Fruit fly (Drosophila melanogaster) whole organism, embryonic: ENCODE measurements around the gene Mst89B.

ENCODE experiments used
- ATbp ChIP-seq: fragments of 200-800 bp; sonication (Bioruptor generic); optimal IDR thresholded peaks from 2 replicates; lab custom pipeline; 2017; ENCODE audit warnings: missing biosample characterization, mild to moderate bottlenecking, missing genetic modification characterization, missing genetic modification reagents
- B-H1 ChIP-seq: fragments of 200-800 bp; sonication (Bioruptor generic); IDR thresholded peaks from 3 replicates; pipeline ENCODE4 v1.3.6; 2022; ENCODE audit warnings: missing biosample characterization, missing genetic modification characterization
- Bgb ChIP-seq: fragments of 200-800 bp; sonication (Bioruptor generic); IDR thresholded peaks from 2 replicates; pipeline ENCODE4 v1.3.6; 2022; ENCODE audit warnings: missing biosample characterization, missing genetic modification characterization; ENCODE audit not compliant: partially characterized antibody
- CG10267 ChIP-seq: fragments of 200-800 bp; sonication (Bioruptor generic); optimal IDR thresholded peaks from 2 replicates; lab custom pipeline; 2018; ENCODE audit warnings: missing biosample characterization, mild to moderate bottlenecking, missing genetic modification characterization, moderate library complexity
- CG12104 ChIP-seq: fragments of 200-800 bp; sonication (Bioruptor generic); optimal IDR thresholded peaks from 3 replicates; lab custom pipeline; 2016; ENCODE audit warnings: missing biosample characterization, missing genetic modification characterization
- CG1233 ChIP-seq: fragments of 200-800 bp; sonication (Bioruptor generic); optimal IDR thresholded peaks from 4 replicates; lab custom pipeline; 2018; ENCODE audit warnings: missing biosample characterization, mild to moderate bottlenecking, missing genetic modification characterization
- CG12659 ChIP-seq: fragments of 200-800 bp; sonication (Bioruptor generic); optimal IDR thresholded peaks from 3 replicates; lab custom pipeline; 2017; ENCODE audit warnings: mild to moderate bottlenecking, missing biosample characterization, missing genetic modification reagents, missing genetic modification characterization
- CG12769 ChIP-seq: fragments of 200-800 bp; sonication (Bioruptor generic); optimal IDR thresholded peaks from 2 replicates; lab custom pipeline; 2019; ENCODE audit warnings: missing biosample characterization, mild to moderate bottlenecking, missing genetic modification characterization, moderate library complexity
- CG13624 ChIP-seq: fragments of 200-800 bp; sonication (Bioruptor generic); optimal IDR thresholded peaks from 2 replicates; lab custom pipeline; 2016; ENCODE audit warnings: missing biosample characterization, missing genetic modification characterization
- CG13894 ChIP-seq: fragments of 200-800 bp; sonication (Bioruptor generic); optimal IDR thresholded peaks from 3 replicates; lab custom pipeline; 2018; ENCODE audit warnings: missing biosample characterization, mild to moderate bottlenecking, missing genetic modification characterization, moderate library complexity
- CG1647 ChIP-seq: fragments of 200-800 bp; sonication (Bioruptor generic); optimal IDR thresholded peaks from 3 replicates; lab custom pipeline; 2016; ENCODE audit warnings: missing biosample characterization, missing genetic modification characterization
- CG16863 ChIP-seq: fragments of 200-800 bp; sonication (Bioruptor generic); optimal IDR thresholded peaks from 3 replicates; lab custom pipeline; 2016; ENCODE audit warnings: missing biosample characterization, missing genetic modification characterization
- CG18476 ChIP-seq: fragments of 200-800 bp; sonication (Bioruptor generic); optimal IDR thresholded peaks from 2 replicates; lab custom pipeline; 2016; ENCODE audit warnings: missing biosample characterization, mild to moderate bottlenecking, missing genetic modification characterization
- CG18619 ChIP-seq: fragments of 200-800 bp; sonication (Bioruptor generic); optimal IDR thresholded peaks from 3 replicates; lab custom pipeline; 2017; ENCODE audit warnings: missing biosample characterization, mild to moderate bottlenecking, missing genetic modification characterization
- CG2712 ChIP-seq: fragments of 200-800 bp; optimal IDR thresholded peaks from 3 replicates; lab custom pipeline; 2019; ENCODE audit warnings: missing biosample characterization, mild to moderate bottlenecking, missing genetic modification characterization, moderate library complexity
- CG3281 ChIP-seq: fragments of 200-800 bp; sonication (Bioruptor generic); optimal IDR thresholded peaks from 3 replicates; lab custom pipeline; 2017; ENCODE audit warnings: missing biosample characterization, mild to moderate bottlenecking, missing genetic modification characterization
- CG34376 ChIP-seq: fragments of 200-800 bp; sonication (Bioruptor generic); optimal IDR thresholded peaks from 2 replicates; lab custom pipeline; 2018; ENCODE audit warnings: missing biosample characterization, mild to moderate bottlenecking, missing genetic modification characterization
- CG6689 ChIP-seq: fragments of 200-800 bp; sonication (Bioruptor generic); IDR thresholded peaks from 2 replicates; pipeline ENCODE4 v1.3.6; 2022; ENCODE audit warnings: missing biosample characterization, missing genetic modification characterization
- CG7357 ChIP-seq: fragments of 200-800 bp; sonication (Bioruptor generic); IDR thresholded peaks from 3 replicates; pipeline ENCODE4 v1.3.6; 2022; ENCODE audit warnings: missing biosample characterization, missing genetic modification characterization
- CG8388 ChIP-seq: fragments of 200-800 bp; sonication (Bioruptor generic); optimal IDR thresholded peaks from 2 replicates; lab custom pipeline; 2019; ENCODE audit warnings: missing biosample characterization, mild to moderate bottlenecking, missing genetic modification characterization, moderate library complexity
- CoRest ChIP-seq: fragments of 200-800 bp; sonication (Bioruptor generic); optimal IDR thresholded peaks from 3 replicates; lab custom pipeline; 2018; ENCODE audit warnings: missing biosample characterization, mild to moderate bottlenecking, missing genetic modification characterization, moderate library complexity
- Dad ChIP-seq: fragments of 200-800 bp; sonication (Bioruptor generic); optimal IDR thresholded peaks from 3 replicates; lab custom pipeline; 2016; ENCODE audit warnings: missing biosample characterization, missing genetic modification characterization
- Deaf1 ChIP-seq: fragments of 200-800 bp; optimal IDR thresholded peaks from 3 replicates; lab custom pipeline; 2019; ENCODE audit warnings: missing biosample characterization, mild to moderate bottlenecking, missing genetic modification characterization, moderate library complexity
- Ets97D ChIP-seq: fragments of 200-800 bp; sonication (Bioruptor generic); optimal IDR thresholded peaks from 3 replicates; lab custom pipeline; 2016; ENCODE audit warnings: missing biosample characterization, missing genetic modification characterization
- Gug ChIP-seq: fragments of 200-800 bp; sonication (Bioruptor generic); IDR thresholded peaks from 4 replicates; pipeline ENCODE4 v1.3.6; 2022; ENCODE audit warnings: missing biosample characterization, missing genetic modification characterization
- HLHmδ ChIP-seq: fragments of 200-800 bp; sonication (Bioruptor generic); optimal IDR thresholded peaks from 2 replicates; lab custom pipeline; 2018; ENCODE audit warnings: missing biosample characterization, mild to moderate bottlenecking, missing genetic modification characterization, moderate library complexity
- Hr3 ChIP-seq: fragments of 200-800 bp; sonication (Bioruptor generic); optimal IDR thresholded peaks from 3 replicates; lab custom pipeline; 2016; ENCODE audit warnings: missing biosample characterization, missing genetic modification characterization
- Hsf ChIP-seq: fragments of 200-800 bp; sonication (Bioruptor generic); optimal IDR thresholded peaks from 3 replicates; lab custom pipeline; 2016; ENCODE audit warnings: missing biosample characterization, missing genetic modification characterization
- Max ChIP-seq: fragments of 200-800 bp; sonication (Bioruptor generic); optimal IDR thresholded peaks from 2 replicates; lab custom pipeline; 2016; ENCODE audit warnings: missing biosample characterization, mild to moderate bottlenecking, missing genetic modification characterization
- Med ChIP-seq: fragments of 200-800 bp; sonication (Bioruptor generic); peaks from one replicate; lab custom pipeline; 2016; ENCODE audit warnings: missing biosample characterization, missing genetic modification characterization, mild to moderate bottlenecking, inconsistent platforms, moderate library complexity
- NfI ChIP-seq: fragments of 200-800 bp; sonication (Bioruptor generic); optimal IDR thresholded peaks from 3 replicates; lab custom pipeline; 2018; ENCODE audit warnings: missing biosample characterization, mild to moderate bottlenecking, missing genetic modification characterization, moderate library complexity
- Pdp1 ChIP-seq, 2 experiments: fragments of 200-800 bp; sonication (Bioruptor generic); optimal IDR thresholded peaks; 3 replicates each; lab custom pipeline; 2016; ENCODE audit warnings: missing biosample characterization in 2 of 2, missing genetic modification characterization in 2 of 2, mild to moderate bottlenecking in 1 of 2, moderate library complexity in 1 of 2
- Stat92E ChIP-seq, 3 experiments: fragments of >200 bp in 2 of 3; fragments of 200-800 bp in 1 of 3; sonication (Bioruptor generic) in 1 of 3; optimal IDR thresholded peaks; 2 replicates each; lab custom pipeline; 2017 to 2019; ENCODE audit warnings: missing biosample characterization in 3 of 3, missing genetic modification characterization in 3 of 3, mild to moderate bottlenecking in 1 of 3, moderate library complexity in 1 of 3
- Vsx1 ChIP-seq: fragments of 200-800 bp; sonication (Bioruptor generic); optimal IDR thresholded peaks from 2 replicates; lab custom pipeline; 2017; ENCODE audit warnings: missing biosample characterization, mild to moderate bottlenecking, missing genetic modification characterization, missing genetic modification reagents
- amos ChIP-seq: fragments of 200-800 bp; sonication (Bioruptor generic); IDR thresholded peaks from 2 replicates; pipeline ENCODE4 v1.3.6; 2022; ENCODE audit warnings: missing biosample characterization, missing genetic modification characterization; ENCODE audit not compliant: partially characterized antibody
- bsh ChIP-seq, 2 experiments: fragments of 200-800 bp; sonication (Bioruptor generic); optimal IDR thresholded peaks; 2 replicates each; lab custom pipeline; 2017 to 2018; ENCODE audit warnings: mild to moderate bottlenecking in 2 of 2, missing biosample characterization in 2 of 2, missing genetic modification characterization in 2 of 2, moderate library complexity in 1 of 2
- dmrt11E ChIP-seq: fragments of 200-800 bp; sonication (Bioruptor generic); optimal IDR thresholded peaks from 3 replicates; lab custom pipeline; 2018; ENCODE audit warnings: missing biosample characterization, mild to moderate bottlenecking, missing genetic modification characterization, moderate library complexity
- ems ChIP-seq: fragments of 200-800 bp; sonication (Bioruptor generic); optimal IDR thresholded peaks from 3 replicates; lab custom pipeline; 2016; ENCODE audit warnings: missing biosample characterization, missing genetic modification characterization
- exex ChIP-seq: fragments of 200-800 bp; sonication (Bioruptor generic); optimal IDR thresholded peaks from 4 replicates; lab custom pipeline; 2018; ENCODE audit warnings: missing biosample characterization, mild to moderate bottlenecking, missing genetic modification characterization, moderate library complexity
- fd96Cb ChIP-seq: fragments of 200-800 bp; sonication (Bioruptor generic); optimal IDR thresholded peaks from 2 replicates; lab custom pipeline; 2018; ENCODE audit warnings: missing biosample characterization, mild to moderate bottlenecking, missing genetic modification characterization, moderate library complexity
- gro ChIP-seq: fragments of 200-800 bp; sonication (Bioruptor generic); optimal IDR thresholded peaks from 2 replicates; lab custom pipeline; 2016; ENCODE audit warnings: missing biosample characterization, missing genetic modification characterization
- lilli ChIP-seq: fragments of 200-800 bp; sonication (Bioruptor generic); optimal IDR thresholded peaks from 3 replicates; lab custom pipeline; 2016; ENCODE audit warnings: missing biosample characterization, missing genetic modification characterization
- odd ChIP-seq: fragments of 200-800 bp; sonication (Bioruptor generic); optimal IDR thresholded peaks from 2 replicates; lab custom pipeline; 2017; ENCODE audit warnings: missing biosample characterization, mild to moderate bottlenecking, missing genetic modification characterization
- pnt ChIP-seq: fragments of 200-800 bp; sonication (Bioruptor generic); optimal IDR thresholded peaks from 3 replicates; lab custom pipeline; 2016; ENCODE audit warnings: missing biosample characterization, missing genetic modification characterization
- schlank ChIP-seq: fragments of 200-800 bp; sonication (Bioruptor generic); optimal IDR thresholded peaks from 2 replicates; lab custom pipeline; 2018; ENCODE audit warnings: missing biosample characterization, mild to moderate bottlenecking, missing genetic modification characterization
- sug ChIP-seq: fragments of 200-800 bp; optimal IDR thresholded peaks from 2 replicates; lab custom pipeline; 2019; ENCODE audit warnings: missing biosample characterization, mild to moderate bottlenecking, missing genetic modification characterization, moderate library complexity
- tio ChIP-seq: fragments of 200-800 bp; sonication (Bioruptor generic); optimal IDR thresholded peaks from 2 replicates; lab custom pipeline; 2017; ENCODE audit warnings: missing biosample characterization, missing genetic modification characterization, inconsistent platforms
- zf30C ChIP-seq: fragments of 200-800 bp; sonication (Bioruptor generic); optimal IDR thresholded peaks from 3 replicates; lab custom pipeline; 2018; ENCODE audit warnings: missing biosample characterization, mild to moderate bottlenecking, missing genetic modification characterization

Gene Mst89B

dm6 chr3R:16234745-16235149 is 32.1 kb upstream of the Mst89B start (continued):
- TF ChIP-seq bsh (GFP tag; optimal IDR thresholded peaks at IDR 0.05; lab: Kevin White, UChicago) = peak; percentile 33 to 79
- peak; percentile 52 for TF ChIP-seq CG3281 (GFP tag; lab: Kevin White, UChicago)
- TF ChIP-seq ATbp (GFP tag; lab: Kevin White, UChicago) = peak; percentile 29
- peak; percentile 26 for TF ChIP-seq CG8388 (GFP tag; lab: Kevin White, UChicago)
- peak; percentile 37 for TF ChIP-seq odd (GFP tag; lab: Kevin White, UChicago)
- TF ChIP-seq amos = no peak
- TF ChIP-seq CG12659 (GFP tag; lab: Kevin White, UChicago) = peak; percentile 10
- TF ChIP-seq Hsf (GFP tag; lab: Kevin White, UChicago) = peak; percentile 34
- no peak for TF ChIP-seq Deaf1 (tag; lab: Kevin White, UChicago)
- TF ChIP-seq CG1647 (GFP tag; lab: Kevin White, UChicago) = no peak
- no peak for TF ChIP-seq pnt (GFP tag; lab: Kevin White, UChicago)
- TF ChIP-seq CG18619 (GFP tag; lab: Kevin White, UChicago) = peak; percentile 47
- peak; percentile 52 for TF ChIP-seq dmrt11E (tag; lab: Kevin White, UChicago)
- peak; percentile 8 for TF ChIP-seq CG12104 (GFP tag; lab: Kevin White, UChicago)
- peak; percentile 19 for TF ChIP-seq lilli (GFP tag; lab: Kevin White, UChicago)
- TF ChIP-seq fd96Cb (tag; lab: Kevin White, UChicago) = peak; percentile 53
- TF ChIP-seq CG2712 (tag; lab: Kevin White, UChicago) = peak; percentile 63
- peak; percentile 37 for TF ChIP-seq Hr3 (GFP tag; lab: Kevin White, UChicago)
- TF ChIP-seq CG10267 (tag; lab: Kevin White, UChicago) = peak; percentile 49
- no peak for TF ChIP-seq CG16863 (GFP tag; lab: Kevin White, UChicago)
- TF ChIP-seq CG1233 = peak; percentile 45
- no peak for TF ChIP-seq Bgb (GFP tag; lab: Robert Waterston, UW)
- TF ChIP-seq CoRest (tag; lab: Kevin White, UChicago) = peak; percentile 61
- peak; percentile 11 for TF ChIP-seq ems (GFP tag; lab: Kevin White, UChicago)
- TF ChIP-seq CG6689 = no peak
- peak; percentile 4 for TF ChIP-seq CG18476 (GFP tag; lab: Kevin White, UChicago)
- TF ChIP-seq Stat92E (GFP tag; optimal IDR thresholded peaks at IDR 0.05; lab: Kevin White, UChicago) = no peak
- peak; percentile 18 for TF ChIP-seq Max (GFP tag; lab: Kevin White, UChicago)
- TF ChIP-seq Dad (GFP tag; lab: Kevin White, UChicago) = no peak
- TF ChIP-seq B-H1 = no peak
- TF ChIP-seq tio (GFP tag; lab: Kevin White, UChicago) = peak; percentile 29

- TF ChIP-seq CG13894 = peak; percentile 100
- no peak for TF ChIP-seq NfI (GFP tag; lab: Kevin White, UChicago)
- 0 out of 3 replicates have a peak, but pooled peaks have one; percentile 5 for TF ChIP-seq CG7357
- TF ChIP-seq CG34376 (GFP tag; lab: Kevin White, UChicago) = peak; percentile 87
- peak; percentile 2 for TF ChIP-seq zf30C (GFP tag; lab: Kevin White, UChicago)
- peak; percentile 99 for TF ChIP-seq CG12769
- peak; percentile 1 for TF ChIP-seq Ets97D (GFP tag; lab: Kevin White, UChicago)
- peak; percentile 26 for TF ChIP-seq exex
- TF ChIP-seq gro (GFP tag; lab: Kevin White, UChicago) = peak; percentile 90
- TF ChIP-seq sug (tag; lab: Kevin White, UChicago) = peak; percentile 87
- peak; percentile 24; the same call in 1 of the 4 replicates for TF ChIP-seq Gug
- TF ChIP-seq Pdp1 (GFP tag; optimal IDR thresholded peaks at IDR 0.05; lab: Kevin White, UChicago) = peak; percentile 9 to 34
- peak; percentile 61 for TF ChIP-seq CG13624 (GFP tag; lab: Kevin White, UChicago)
- peak; percentile 4 for TF ChIP-seq HLHmδ
- TF ChIP-seq schlank (tag; lab: Kevin White, UChicago) = peak; percentile 35
- TF ChIP-seq Med (GFP tag; lab: Kevin White, UChicago) = peak; percentile 93
- peak; percentile 9 for TF ChIP-seq Vsx1 (GFP tag; lab: Kevin White, UChicago)
Observed at dm6 chr3R:16235215-16235937, 31.4 kb upstream of the Mst89B start.
